Worm (Caenorhabditis elegans) whole organism, L4 larva: Measurements from ENCODE around the gene scl-6.

Experiments used
- F44E2.7 ChIP-seq: fragments of 200-800 bp; sonication (Bioruptor generic); IDR thresholded peaks from 2 replicates; pipeline ENCODE4 v2.1.2; 2022; ENCODE audit warnings: missing genetic modification characterization, missing compliant biosample characterization
- F49E8.2 ChIP-seq: sonication (generic microtip); optimal IDR thresholded peaks from 2 replicates; lab custom pipeline; 2016; ENCODE audit warnings: missing compliant biosample characterization, mild to moderate bottlenecking, missing genetic modification characterization, borderline replicate concordance
- R02D3.7 ChIP-seq: fragments of 150-350 bp; sonication (generic microtip); optimal IDR thresholded peaks from 3 replicates; lab custom pipeline; 2014; ENCODE audit warnings: missing biosample characterization, missing genetic modification characterization
- Y105C5A.15 ChIP-seq: fragments of 200-800 bp; sonication (Bioruptor generic); IDR thresholded peaks from 2 replicates; pipeline ENCODE4 v1.3.6; 2022; ENCODE audit warnings: missing genetic modification characterization, missing compliant biosample characterization
- Y75B8A.6 ChIP-seq: fragments of 200-800 bp; sonication (Bioruptor generic); IDR thresholded peaks from 2 replicates; pipeline ENCODE4 v1.3.6; 2022; ENCODE audit warnings: missing genetic modification reagents, missing genetic modification characterization, missing compliant biosample characterization
- ZK546.5 ChIP-seq, 2 experiments: sonication (generic microtip); optimal IDR thresholded peaks; 2 replicates each; lab custom pipeline; 2017; ENCODE audit warnings: missing biosample characterization in 2 of 2, missing genetic modification characterization in 2 of 2
- aha-1 ChIP-seq: fragments of 150-350 bp; peaks from one replicate; lab custom pipeline; 2014; ENCODE audit warnings: missing biosample characterization, missing genetic modification characterization
- aly-2 ChIP-seq: sonication (generic microtip); optimal IDR thresholded peaks from 2 replicates; lab custom pipeline; 2018; ENCODE audit warnings: missing biosample characterization, missing genetic modification characterization
- ama-1 ChIP-seq: fragments of 150-350 bp; optimal IDR thresholded peaks from 2 replicates; lab custom pipeline; 2014; ENCODE audit warnings: inconsistent platforms, mixed read lengths
- ceh-28 ChIP-seq: fragments of 150-350 bp; optimal IDR thresholded peaks from 2 replicates; lab custom pipeline; 2014; ENCODE audit warnings: missing biosample characterization, missing genetic modification reagents, missing genetic modification characterization
- ces-1 ChIP-seq: fragments of 150-350 bp; sonication (generic microtip); optimal IDR thresholded peaks from 4 replicates; lab custom pipeline; 2014; ENCODE audit warnings: missing biosample characterization, missing genetic modification reagents, missing genetic modification characterization
- daf-8 ChIP-seq: fragments of 200-800 bp; sonication (Bioruptor generic); IDR thresholded peaks from 2 replicates; pipeline ENCODE4 v1.3.6; 2022; ENCODE audit warnings: missing genetic modification characterization, missing compliant biosample characterization
- dmd-6 ChIP-seq: fragments of 200-800 bp; sonication (Bioruptor generic); IDR thresholded peaks from 2 replicates; pipeline ENCODE4 v1.3.6; 2022; ENCODE audit warnings: missing genetic modification reagents, missing genetic modification characterization, missing compliant biosample characterization
- dmd-8 ChIP-seq: fragments of 200-800 bp; sonication (Bioruptor generic); IDR thresholded peaks from 2 replicates; pipeline ENCODE4 v1.3.6; 2022; ENCODE audit warnings: missing genetic modification characterization, missing compliant biosample characterization
- dpl-1 ChIP-seq: fragments of 150-350 bp; optimal IDR thresholded peaks from 2 replicates; lab custom pipeline; 2014; ENCODE audit warnings: missing biosample characterization, missing genetic modification reagents, missing genetic modification characterization
- fos-1 ChIP-seq: fragments of 150-350 bp; optimal IDR thresholded peaks from 2 replicates; lab custom pipeline; 2014; ENCODE audit warnings: missing biosample characterization, missing genetic modification characterization
- hif-1 ChIP-seq, 2 experiments: sonication (generic microtip); optimal IDR thresholded peaks; 2 replicates each; lab custom pipeline; 2016 to 2017; ENCODE audit warnings: missing compliant biosample characterization in 2 of 2, missing genetic modification characterization in 2 of 2, missing genetic modification reagents in 2 of 2, missing genotype in 2 of 2, mild to moderate bottlenecking in 1 of 2
- hlh-30 ChIP-seq: sonication (generic microtip); optimal IDR thresholded peaks from 2 replicates; lab custom pipeline; 2017; ENCODE audit warnings: antibody characterized with exemption, mild to moderate bottlenecking, missing genetic modification characterization, missing compliant biosample characterization; ENCODE audit not compliant: insufficient read depth
- lim-7 ChIP-seq: fragments of 200-800 bp; sonication (Bioruptor generic); IDR thresholded peaks from 2 replicates; pipeline ENCODE4 v1.3.6; 2022; ENCODE audit warnings: missing genetic modification characterization, missing compliant biosample characterization
- lin-13 ChIP-seq: fragments of 150-350 bp; optimal IDR thresholded peaks from 2 replicates; lab custom pipeline; 2014; ENCODE audit warnings: missing biosample characterization, missing genetic modification reagents, missing genetic modification characterization
- lin-38 ChIP-seq: fragments of 200-800 bp; sonication (Bioruptor generic); IDR thresholded peaks from 2 replicates; pipeline ENCODE4 v1.3.6; 2022; ENCODE audit warnings: missing genetic modification reagents, missing genetic modification characterization, missing compliant biosample characterization
- lin-39 ChIP-seq: fragments of 150-350 bp; optimal IDR thresholded peaks from 2 replicates; lab custom pipeline; 2014; ENCODE audit warnings: missing biosample characterization, missing genetic modification reagents, missing genetic modification characterization
- madf-5 ChIP-seq, 2 experiments: fragments of 200-800 bp; sonication (Bioruptor generic); IDR thresholded peaks; 2 replicates each; pipeline ENCODE4 v1.3.6; 2022; ENCODE audit warnings: missing compliant biosample characterization in 2 of 2, missing genetic modification characterization in 2 of 2
- madf-9 ChIP-seq: fragments of 200-800 bp; sonication (Bioruptor generic); conservative IDR thresholded peaks from 2 replicates; pipeline ENCODE4 v1.3.6; 2022; ENCODE audit warnings: missing genetic modification reagents, missing genetic modification characterization, missing compliant biosample characterization
- mxl-3 ChIP-seq: fragments of 200-800 bp; sonication (Bioruptor generic); optimal IDR thresholded peaks from 2 replicates; lab custom pipeline; 2018; ENCODE audit warnings: mild to moderate bottlenecking, missing genetic modification characterization, missing compliant biosample characterization
- nhr-11 ChIP-seq: fragments of 150-350 bp; optimal IDR thresholded peaks from 2 replicates; lab custom pipeline; 2014; ENCODE audit warnings: missing biosample characterization, missing genetic modification characterization
- nhr-111 ChIP-seq: fragments of 200-800 bp; sonication (Bioruptor generic); optimal IDR thresholded peaks from 2 replicates; lab custom pipeline; 2018; ENCODE audit warnings: mild to moderate bottlenecking, missing genetic modification characterization, missing compliant biosample characterization
- nhr-237 ChIP-seq: sonication (generic microtip); optimal IDR thresholded peaks from 2 replicates; lab custom pipeline; 2017; ENCODE audit warnings: missing biosample characterization, missing genetic modification characterization
- nhr-48 ChIP-seq: sonication (generic microtip); optimal IDR thresholded peaks from 2 replicates; lab custom pipeline; 2016; ENCODE audit warnings: mild to moderate bottlenecking, missing genetic modification characterization, missing compliant biosample characterization
- nhr-77 ChIP-seq: fragments of 150-350 bp; optimal IDR thresholded peaks from 2 replicates; lab custom pipeline; 2014; ENCODE audit warnings: missing biosample characterization, missing genetic modification characterization
- rbr-2 ChIP-seq: sonication (generic microtip); optimal IDR thresholded peaks from 2 replicates; lab custom pipeline; 2016; ENCODE audit warnings: missing genotype, missing genetic modification characterization, missing compliant biosample characterization
- set-16 ChIP-seq: fragments of 200-800 bp; sonication (Bioruptor generic); IDR thresholded peaks from 2 replicates; pipeline ENCODE4 v1.3.6; 2022; ENCODE audit warnings: missing genetic modification reagents, missing genetic modification characterization, missing compliant biosample characterization
- skn-1 ChIP-seq: fragments of 150-350 bp; optimal IDR thresholded peaks from 2 replicates; lab custom pipeline; 2014; ENCODE audit warnings: missing biosample characterization, missing genetic modification characterization
- spr-3 ChIP-seq: fragments of 200-800 bp; sonication (Bioruptor generic); optimal IDR thresholded peaks from 2 replicates; lab custom pipeline; 2018; ENCODE audit warnings: mild to moderate bottlenecking, missing genetic modification characterization, missing compliant biosample characterization
- zip-11 ChIP-seq: fragments of 200-800 bp; sonication (Bioruptor generic); IDR thresholded peaks from 2 replicates; pipeline ENCODE4 v1.3.6; 2022; ENCODE audit warnings: missing genetic modification characterization, missing compliant biosample characterization
- zip-2 ChIP-seq: fragments of 150-350 bp; optimal IDR thresholded peaks from 2 replicates; lab custom pipeline; 2014; ENCODE audit warnings: missing biosample characterization, missing genetic modification characterization

The scl-6 gene

DNA sequence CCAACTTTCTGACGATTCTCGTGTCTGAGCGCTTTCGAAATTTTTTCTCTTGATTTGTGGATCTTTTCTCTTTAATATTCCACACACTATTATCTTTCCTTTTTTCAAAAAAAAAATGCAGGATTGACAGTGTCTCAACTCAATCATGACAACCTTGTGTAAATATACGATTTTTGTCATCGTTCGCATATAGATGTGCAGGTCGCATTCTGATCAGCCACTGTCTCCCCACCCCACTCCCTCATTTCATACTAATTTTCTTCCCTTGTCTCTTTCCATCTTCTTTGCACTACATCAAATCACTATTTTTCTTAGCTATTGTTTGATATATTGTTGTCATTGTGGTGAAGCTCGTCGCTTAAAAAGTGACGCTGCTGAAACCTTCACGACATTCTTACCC lies 33.2 kb upstream of the scl-6 start:
- TF ChIP-seq aly-2 (tag; lab: Kevin White, UChicago) (no peak), ceh-28 (tag; lab: Kevin White, UChicago) (no peak), dpl-1 (GFP tag; lab: Kevin White, UChicago) (no peak), F44E2.7 (GFP tag; lab: Robert Waterston, UW) (0 out of 2 replicates have a peak, but pooled peaks have one; percentile 41), zip-11 (GFP tag; lab: Robert Waterston, UW) (no peak), ces-1 (GFP tag; lab: Kevin White, UChicago) (no peak), dmd-6 (GFP tag; lab: Robert Waterston, UW) (no peak), Y75B8A.6 (GFP tag; lab: Robert Waterston, UW) (no peak), Y105C5A.15 (GFP tag; lab: Robert Waterston, UW) (peak; percentile 7; the same call in 1 of the 2 replicates), rbr-2 (tag; lab: Kevin White, UChicago) (no peak), dmd-8 (GFP tag; lab: Robert Waterston, UW) (peak; percentile 19; the same call in 1 of the 2 replicates), R02D3.7 (tag; lab: Kevin White, UChicago) (no peak), lin-39 (tag; lab: Kevin White, UChicago) (no peak), zip-2 (no peak), F49E8.2 (tag; lab: Kevin White, UChicago) (no peak), mxl-3 (GFP tag; lab: Kevin White, UChicago) (no peak), hif-1 (tag; optimal IDR thresholded peaks at IDR 0.05; lab: Kevin White, UChicago) (no peak), set-16 (GFP tag; lab: Robert Waterston, UW) (no peak), skn-1 (tag; lab: Kevin White, UChicago) (no peak), daf-8 (GFP tag; lab: Robert Waterston, UW) (no peak), madf-9 (GFP tag; lab: Robert Waterston, UW) (no peak), spr-3 (GFP tag; lab: Kevin White, UChicago) (peak; percentile 44), nhr-111 (GFP tag; lab: Kevin White, UChicago) (peak; percentile 40), lin-38 (0 out of 2 replicates have a peak, but pooled peaks have one; percentile 22), nhr-48 (tag; lab: Kevin White, UChicago) (no peak), madf-5 (GFP tag; IDR thresholded peaks at IDR 0.05; lab: Robert Waterston, UW) (no peak), lim-7 (no peak), nhr-11 (tag; lab: Kevin White, UChicago) (no peak)

DNA sequence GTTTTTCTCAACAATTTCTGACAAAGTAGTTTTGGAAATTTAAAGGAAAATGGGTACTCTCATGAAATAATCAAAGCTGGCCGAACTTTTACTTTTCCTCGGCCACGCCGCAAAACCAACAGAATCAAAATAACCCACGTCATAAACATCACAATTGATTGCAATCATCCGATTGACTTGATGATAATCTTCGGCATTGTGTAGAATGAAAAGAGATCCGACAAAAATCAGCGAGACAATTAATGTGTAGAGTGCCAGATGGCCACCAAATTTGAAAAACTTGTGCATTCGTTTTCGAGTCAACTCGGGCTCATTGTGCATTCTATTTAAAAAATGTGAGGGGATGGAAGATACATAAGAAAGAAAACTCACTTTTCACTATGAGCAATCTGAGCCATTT lies 31.7 kb upstream of the scl-6 start:
- TF ChIP-seq nhr-111 (GFP tag; lab: Kevin White, UChicago) (no peak), lin-38 (no peak), hif-1 (tag; optimal IDR thresholded peaks at IDR 0.05; lab: Kevin White, UChicago) (no peak), nhr-77 (tag; lab: Kevin White, UChicago) (no peak), ama-1 (lab: Kevin White, UChicago) (no peak), nhr-237 (tag; lab: Kevin White, UChicago) (no peak), Y75B8A.6 (GFP tag; lab: Robert Waterston, UW) (no peak), lin-13 (GFP tag; lab: Kevin White, UChicago) (no peak), aha-1 (tag; lab: Kevin White, UChicago) (no peak), hlh-30 (no peak), ZK546.5 (tag; optimal IDR thresholded peaks at IDR 0.05; lab: Kevin White, UChicago) (no peak)
- TF ChIP-seq, all 104 proteins: peak for 0

DNA sequence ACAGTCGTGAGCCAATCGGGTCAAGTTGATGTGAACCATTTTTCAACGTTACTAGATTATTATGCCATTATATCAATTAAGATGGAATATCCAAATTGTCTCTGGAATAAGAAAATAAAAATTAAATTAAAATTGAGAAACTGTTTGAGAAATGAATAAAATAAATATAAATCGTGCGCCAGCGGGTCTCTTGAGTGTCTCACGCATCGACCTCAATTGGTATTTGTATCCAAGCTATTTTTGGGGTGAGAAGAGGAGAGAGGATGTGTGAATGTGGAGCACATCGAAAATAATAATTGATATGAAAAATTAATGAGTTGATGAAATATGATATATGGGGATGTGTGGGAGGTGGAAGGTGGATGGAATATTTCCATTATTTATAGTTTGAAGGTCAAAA lies 29.7 kb upstream of the scl-6 start, which contains the start of gene F49E11.2:
Gene F49E11.2 (minus strand): TSS at position 101 of the 400 bp plus-strand sequence.
- no peak for TF ChIP-seq aly-2 (tag; lab: Kevin White, UChicago)
- TF ChIP-seq aha-1 (tag; lab: Kevin White, UChicago): peak; percentile 14
- TF ChIP-seq, all 104 proteins: peak for 1

ce11 chrIV:13041486-13041885 lies 27.1 kb upstream of the scl-6 start:
- TF ChIP-seq fos-1 (tag; lab: Kevin White, UChicago) (no peak), aly-2 (tag; lab: Kevin White, UChicago) (no peak)
